Worm (Caenorhabditis elegans) whole organism, L2 larva: ENCODE results near the gene C49F5.8.

Experiments used
- ZK546.5 ChIP-seq: sonication (generic microtip); optimal IDR thresholded peaks from 2 replicates; lab custom pipeline; 2017; ENCODE audit warnings: missing biosample characterization, missing genetic modification characterization
- alr-1 ChIP-seq: fragments of 150-350 bp; optimal IDR thresholded peaks from 2 replicates; lab custom pipeline; 2014; ENCODE audit warnings: missing biosample characterization, missing genetic modification characterization
- aly-2 ChIP-seq: fragments of 150-350 bp; optimal IDR thresholded peaks from 2 replicates; lab custom pipeline; 2014; ENCODE audit warnings: missing biosample characterization, missing genetic modification characterization
- blmp-1 ChIP-seq: sonication (generic microtip); optimal IDR thresholded peaks from 2 replicates; lab custom pipeline; 2017; ENCODE audit warnings: missing genetic modification characterization, mild to moderate bottlenecking, missing compliant biosample characterization, antibody characterized with exemption, moderate library complexity; ENCODE audit not compliant: insufficient read depth
- crh-2 ChIP-seq: sonication (generic microtip); optimal IDR thresholded peaks from 2 replicates; lab custom pipeline; 2017; ENCODE audit warnings: missing biosample characterization, missing genetic modification characterization
- mab-5 ChIP-seq: fragments of 150-350 bp; optimal IDR thresholded peaks from 2 replicates; lab custom pipeline; 2014; ENCODE audit warnings: missing biosample characterization, missing genetic modification characterization
- mdl-1 ChIP-seq, 2 experiments: fragments of 150-350 bp in 1 of 2; sonication (generic microtip) in 1 of 2; optimal IDR thresholded peaks; 2 replicates each; lab custom pipeline; 2017; ENCODE audit warnings: missing biosample characterization in 2 of 2, missing genetic modification characterization in 2 of 2
- nhr-10 ChIP-seq: sonication (generic microtip); optimal IDR thresholded peaks from 2 replicates; lab custom pipeline; 2017; ENCODE audit warnings: missing biosample characterization, missing genetic modification characterization
- nhr-23 ChIP-seq: fragments of 150-350 bp; optimal IDR thresholded peaks from 2 replicates; lab custom pipeline; 2014; ENCODE audit warnings: missing biosample characterization, missing genetic modification reagents, missing genetic modification characterization
- nhr-6 ChIP-seq: fragments of 150-350 bp; optimal IDR thresholded peaks from 2 replicates; lab custom pipeline; 2014; ENCODE audit warnings: missing biosample characterization, missing genetic modification characterization
- skn-1 ChIP-seq: sonication (generic microtip); optimal IDR thresholded peaks from 2 replicates; lab custom pipeline; 2017; ENCODE audit warnings: missing biosample characterization, missing genetic modification characterization
- snpc-4 ChIP-seq: fragments of 150-350 bp; optimal IDR thresholded peaks from 2 replicates; lab custom pipeline; 2014; ENCODE audit warnings: missing biosample characterization, missing genetic modification characterization
- unc-39 ChIP-seq: fragments of 150-350 bp; optimal IDR thresholded peaks from 2 replicates; lab custom pipeline; 2014; ENCODE audit warnings: missing biosample characterization, missing genetic modification characterization
- unc-62 ChIP-seq: fragments of 150-350 bp; optimal IDR thresholded peaks from 2 replicates; lab custom pipeline; 2014; ENCODE audit warnings: missing biosample characterization, missing genetic modification reagents, missing genetic modification characterization

DNA sequence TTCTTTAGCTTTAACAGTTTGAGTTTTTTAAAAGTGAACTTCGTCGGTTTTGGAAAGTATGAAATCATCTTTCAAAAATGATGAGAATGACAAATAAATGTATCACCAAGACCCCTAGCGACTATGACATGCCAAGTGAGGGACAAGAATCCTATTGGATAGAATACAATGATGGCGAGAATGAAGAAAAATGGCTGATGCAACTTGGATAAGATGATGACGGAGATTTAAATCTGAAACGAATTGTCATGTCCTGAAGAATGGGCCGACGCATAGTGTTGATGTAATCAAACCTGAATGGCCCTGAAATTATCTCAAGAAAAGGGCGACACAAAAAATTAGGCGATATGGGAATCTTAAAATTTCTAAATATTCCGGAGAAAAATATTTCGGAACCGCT lies 3.7 kb downstream of the C49F5.8 start:
- no peak for TF ChIP-seq mdl-1 (tag; optimal IDR thresholded peaks at IDR 0.05; lab: Kevin White, UChicago)
- TF ChIP-seq ZK546.5 (tag; lab: Kevin White, UChicago): no peak
- no peak for TF ChIP-seq aly-2 (tag; lab: Kevin White, UChicago)
- TF ChIP-seq nhr-23 (tag; lab: Kevin White, UChicago): no peak
- TF ChIP-seq unc-62 (GFP tag; lab: Kevin White, UChicago): no peak
- TF ChIP-seq snpc-4: no peak
- TF ChIP-seq crh-2: no peak
- TF ChIP-seq nhr-10 (tag; lab: Kevin White, UChicago): no peak
- TF ChIP-seq unc-39 (tag; lab: Kevin White, UChicago): no peak
- TF ChIP-seq nhr-6: no peak
- no peak for TF ChIP-seq mab-5 (tag; lab: Kevin White, UChicago)
- TF ChIP-seq skn-1 (tag; lab: Kevin White, UChicago): no peak
- TF ChIP-seq alr-1 (tag; lab: Kevin White, UChicago): no peak
- no peak for TF ChIP-seq blmp-1
